Worm (Caenorhabditis elegans) whole organism, early embryonic: ENCODE data around the gene srt-63.

Source experiments
- F13C5.2 ChIP-seq: sonication (generic microtip); optimal IDR thresholded peaks from 2 replicates; lab custom pipeline; 2017; ENCODE audit warnings: mild to moderate bottlenecking, missing genetic modification characterization, inconsistent platforms, missing compliant biosample characterization
- aly-1 ChIP-seq: sonication (generic microtip); optimal IDR thresholded peaks from 2 replicates; lab custom pipeline; 2016; ENCODE audit warnings: missing genetic modification characterization, missing compliant biosample characterization
- ama-1 ChIP-seq: fragments of 150-350 bp; optimal IDR thresholded peaks from 2 replicates; lab custom pipeline; 2014
- ceh-13 ChIP-seq: fragments of 200-800 bp; sonication (Bioruptor generic); optimal IDR thresholded peaks from 2 replicates; lab custom pipeline; 2018; ENCODE audit warnings: mild to moderate bottlenecking, missing genetic modification characterization, missing compliant biosample characterization
- ceh-36 ChIP-seq: sonication (generic microtip); optimal IDR thresholded peaks from 2 replicates; lab custom pipeline; 2016; ENCODE audit warnings: missing genetic modification characterization, inconsistent platforms, missing compliant biosample characterization
- flt-1 ChIP-seq: fragments of 200-800 bp; sonication (Bioruptor generic); IDR thresholded peaks from 2 replicates; pipeline ENCODE4 v1.3.6; 2022; ENCODE audit warnings: missing genetic modification characterization, missing compliant biosample characterization
- hmg-4 ChIP-seq: fragments of 200-800 bp; sonication (Bioruptor generic); optimal IDR thresholded peaks from 2 replicates; lab custom pipeline; 2018; ENCODE audit warnings: mild to moderate bottlenecking, missing genetic modification characterization, missing compliant biosample characterization
- hnd-1 ChIP-seq: sonication (generic microtip); optimal IDR thresholded peaks from 2 replicates; lab custom pipeline; 2016; ENCODE audit warnings: missing genetic modification characterization, missing compliant biosample characterization
- pes-1 ChIP-seq: fragments of 200-800 bp; sonication (Bioruptor generic); IDR thresholded peaks from 2 replicates; pipeline ENCODE4 v1.3.6; 2022; ENCODE audit warnings: missing genetic modification reagents, missing genetic modification characterization, missing compliant biosample characterization
- sea-1 ChIP-seq: fragments of 200-800 bp; sonication (Bioruptor generic); conservative IDR thresholded peaks from 2 replicates; pipeline ENCODE4 v1.3.6; 2022; ENCODE audit warnings: missing genetic modification characterization, missing compliant biosample characterization
- tbx-11 ChIP-seq: fragments of 200-800 bp; sonication (Bioruptor generic); IDR thresholded peaks from 2 replicates; pipeline ENCODE4 v1.3.6; 2022; ENCODE audit warnings: missing genetic modification characterization, missing compliant biosample characterization
- tbx-37 ChIP-seq: fragments of 200-800 bp; sonication (Bioruptor generic); conservative IDR thresholded peaks from 2 replicates; pipeline ENCODE4 v1.3.6; 2022; ENCODE audit warnings: missing genetic modification reagents, missing genetic modification characterization, missing compliant biosample characterization
- tra-4 ChIP-seq: sonication (generic microtip); optimal IDR thresholded peaks from 2 replicates; lab custom pipeline; 2017; ENCODE audit warnings: missing genetic modification characterization, missing compliant biosample characterization

DNA sequence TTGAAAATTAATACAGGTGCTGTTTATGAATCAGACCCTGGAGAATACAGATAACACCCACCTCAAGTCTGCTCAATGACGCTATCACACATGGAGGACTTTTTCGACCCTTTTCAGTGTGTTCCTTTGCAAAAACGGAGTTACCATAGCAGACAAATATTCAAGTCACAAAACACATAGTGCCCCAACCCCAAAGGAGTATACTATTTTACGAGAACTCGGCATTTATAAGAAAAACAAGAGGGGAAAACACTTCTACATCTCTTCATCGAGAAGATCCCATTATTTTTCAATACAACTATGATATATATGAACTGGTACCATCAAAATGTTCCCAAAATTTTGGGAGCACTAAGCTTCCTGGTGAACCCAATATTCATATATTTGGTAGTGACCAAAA, 11.2 kb downstream of the srt-63 start, which contains the start of gene srj-7:
- TF ChIP-seq flt-1 (GFP tag; lab: Robert Waterston, UW), result no peak
- TF ChIP-seq ama-1 (lab: Kevin White, UChicago), result no peak
- TF ChIP-seq hmg-4, result no peak
- no peak for TF ChIP-seq tra-4 (tag; lab: Kevin White, UChicago)
- no peak for TF ChIP-seq ceh-36
- no peak for TF ChIP-seq F13C5.2 (tag; lab: Kevin White, UChicago)
- no peak for TF ChIP-seq hnd-1 (tag; lab: Kevin White, UChicago)
- no peak for TF ChIP-seq pes-1 (GFP tag; lab: Robert Waterston, UW)
- no peak for TF ChIP-seq tbx-11 (GFP tag; lab: Robert Waterston, UW)
- no peak for TF ChIP-seq aly-1
- TF ChIP-seq tbx-37 (GFP tag; lab: Robert Waterston, UW), result no peak
- TF ChIP-seq sea-1 (GFP tag; lab: Robert Waterston, UW), result no peak
- no peak for TF ChIP-seq ceh-13
